Worm (Caenorhabditis elegans): Measurements from ENCODE around the gene srx-7.

ce11 chrV:578977-579376 is 19.0 kb downstream of the srx-7 start, which contains the start of gene K06H6.4:
- TF ChIP-seq cog-1 (tag; optimal IDR thresholded peaks at IDR 0.05): no peak
- no peak for TF ChIP-seq flt-1 (GFP tag; IDR thresholded peaks at IDR 0.05)
- TF ChIP-seq med-1 (GFP tag; optimal IDR thresholded peaks at IDR 0.05; ENCODE audit: insufficient read depth): no peak
- no peak for TF ChIP-seq klf-2 (GFP tag; conservative IDR thresholded peaks at IDR 0.05)
- TF ChIP-seq ztf-23 (GFP tag; IDR thresholded peaks at IDR 0.05): no peak
- no peak for TF ChIP-seq T22C8.4 (GFP tag; IDR thresholded peaks at IDR 0.05)
- no peak for TF ChIP-seq tab-1 (GFP tag; IDR thresholded peaks at IDR 0.05)
- TF ChIP-seq ztf-29 (GFP tag; IDR thresholded peaks at IDR 0.05): no peak
